Fruit fly (Drosophila melanogaster): ENCODE results near the gene Hsp83.

Hsp83 gene

dm6 chr3L:3197464-3197863 is 4.7 kb downstream of the Hsp83 start, which contains the start of gene CG14966:
Gene CG14966 (minus strand): TSS chr3L:3197631.
- TF ChIP-seq h (optimal IDR thresholded peaks at IDR 0.05) (no peak), insv (optimal IDR thresholded peaks at IDR 0.05) (no peak), Sin3A (optimal IDR thresholded peaks at IDR 0.05) (no peak), Myc (optimal IDR thresholded peaks at IDR 0.05) (no peak), psq (optimal IDR thresholded peaks at IDR 0.05) (no peak), ttk (optimal IDR thresholded peaks at IDR 0.05) (no peak)

- TF ChIP-seq Sin3A (optimal IDR thresholded peaks at IDR 0.05) (no peak), insv (optimal IDR thresholded peaks at IDR 0.05) (no peak), psq (optimal IDR thresholded peaks at IDR 0.05) (no peak), ttk (optimal IDR thresholded peaks at IDR 0.05) (no peak), h (optimal IDR thresholded peaks at IDR 0.05) (no peak), Myc (optimal IDR thresholded peaks at IDR 0.05) (no peak)
These were observed 6.0 kb downstream of the Hsp83 start, which contains the start of the genes CG32276 and gry for dm6 chr3L:3198447-3199402. Gene CG32276 (minus strand): TSS chr3L:3199047. Gene gry (plus strand): TSS chr3L:3199090.

DNA sequence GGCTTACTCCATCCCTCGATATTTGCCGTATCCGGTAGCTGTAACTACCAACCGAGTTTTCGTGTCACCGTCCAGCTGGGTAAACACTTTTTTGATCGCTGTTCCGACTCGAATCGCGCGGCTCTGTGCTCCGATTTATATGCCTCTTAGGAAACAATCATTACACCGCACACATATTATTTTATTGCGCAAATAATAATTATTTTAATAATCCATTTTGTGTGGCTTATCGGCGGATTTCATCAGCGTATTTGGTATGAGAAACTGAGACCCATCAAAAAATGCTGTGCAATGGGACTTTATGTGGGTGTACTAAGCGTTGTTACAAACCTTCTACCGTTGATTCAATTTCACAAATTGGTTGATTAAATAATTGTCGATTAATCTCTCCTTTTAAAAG is 10.3 kb downstream of the Hsp83 start, which contains the start of gene CG32271:
TSS of gene CG32271 (minus strand) at position 101 of the 400 bp plus-strand sequence.
- TF ChIP-seq insv (optimal IDR thresholded peaks at IDR 0.05) (no peak), h (optimal IDR thresholded peaks at IDR 0.05) (no peak), psq (optimal IDR thresholded peaks at IDR 0.05) (no peak), Myc (optimal IDR thresholded peaks at IDR 0.05) (no peak), Sin3A (optimal IDR thresholded peaks at IDR 0.05) (no peak), ttk (optimal IDR thresholded peaks at IDR 0.05) (no peak)

dm6 chr3L:3204348-3204747 is 11.6 kb downstream of the Hsp83 start, which contains the start of gene CG33159:
Gene CG33159 (minus strand): TSS chr3L:3204448.
- no peak for TF ChIP-seq h (optimal IDR thresholded peaks at IDR 0.05)
- no peak for TF ChIP-seq psq (optimal IDR thresholded peaks at IDR 0.05)
- no peak for TF ChIP-seq Myc (optimal IDR thresholded peaks at IDR 0.05)
- TF ChIP-seq ttk (optimal IDR thresholded peaks at IDR 0.05): no peak
- no peak for TF ChIP-seq Sin3A (optimal IDR thresholded peaks at IDR 0.05)
- TF ChIP-seq insv (optimal IDR thresholded peaks at IDR 0.05): no peak

- TF ChIP-seq ttk (optimal IDR thresholded peaks at IDR 0.05) (no peak), Sin3A (optimal IDR thresholded peaks at IDR 0.05) (no peak), psq (optimal IDR thresholded peaks at IDR 0.05) (no peak), h (optimal IDR thresholded peaks at IDR 0.05) (no peak), Myc (optimal IDR thresholded peaks at IDR 0.05) (no peak), insv (optimal IDR thresholded peaks at IDR 0.05) (no peak)
These were observed 12.6 kb downstream of the Hsp83 start, which contains the start of gene CG32277 for dm6 chr3L:3205349-3205748. Gene CG32277 (minus strand): TSS chr3L:3205449.

DNA sequence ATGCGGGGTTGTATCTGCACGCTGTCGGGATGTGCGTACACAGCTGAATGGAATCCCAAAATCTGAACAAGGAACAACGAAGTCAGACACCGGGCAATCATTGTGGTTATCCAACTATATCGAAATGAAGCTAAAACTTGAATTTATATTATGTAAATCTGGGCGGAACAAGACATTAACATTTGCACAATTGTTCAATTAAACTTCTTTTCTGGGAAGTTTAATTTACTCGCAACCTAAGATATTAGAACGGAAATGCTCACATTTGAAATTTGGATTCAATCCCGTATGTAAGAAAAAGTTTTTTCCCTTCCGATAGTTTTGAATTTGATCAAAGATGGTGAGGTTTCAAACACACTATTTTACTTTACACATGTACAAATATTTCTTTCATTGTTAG is 13.5 kb downstream of the Hsp83 start, which contains the start of gene CG33160:
TSS of gene CG33160 (minus strand) at position 101 of the 400 bp plus-strand sequence.
- TF ChIP-seq ttk (optimal IDR thresholded peaks at IDR 0.05) (no peak), h (optimal IDR thresholded peaks at IDR 0.05) (no peak), Myc (optimal IDR thresholded peaks at IDR 0.05) (no peak), psq (optimal IDR thresholded peaks at IDR 0.05) (no peak), Sin3A (optimal IDR thresholded peaks at IDR 0.05) (no peak), insv (optimal IDR thresholded peaks at IDR 0.05) (no peak)

dm6 chr3L:3208895-3209294 is 16.1 kb downstream of the Hsp83 start, which contains the start of the genes CG32269 and CG32270:
Gene CG32269 (minus strand): TSS chr3L:3208985.
Gene CG32270 (minus strand): TSS chr3L:3208985.
- TF ChIP-seq ttk (optimal IDR thresholded peaks at IDR 0.05) (no peak), Myc (optimal IDR thresholded peaks at IDR 0.05) (no peak), insv (optimal IDR thresholded peaks at IDR 0.05) (no peak), Sin3A (optimal IDR thresholded peaks at IDR 0.05) (no peak), h (optimal IDR thresholded peaks at IDR 0.05) (no peak), psq (optimal IDR thresholded peaks at IDR 0.05) (no peak)

dm6 chr3L:3218859-3219258 is 26.1 kb downstream of the Hsp83 start, which contains the start of the genes hob and nSMase:
Gene hob (minus strand): TSS chr3L:3218920.
Gene nSMase (plus strand): TSS chr3L:3219156.
- TF ChIP-seq insv (optimal IDR thresholded peaks at IDR 0.05) (no peak), psq (optimal IDR thresholded peaks at IDR 0.05) (no peak), Sin3A (optimal IDR thresholded peaks at IDR 0.05) (no peak), h (optimal IDR thresholded peaks at IDR 0.05) (no peak)

dm6 chr3L:3222643-3223389 is 30.0 kb downstream of the Hsp83 start, which contains the start of the genes RpL28 and eIF1:
Gene RpL28 (minus strand): TSS chr3L:3222960.
Gene eIF1 (plus strand): TSS chr3L:3223341.
- no peak for TF ChIP-seq Sin3A (optimal IDR thresholded peaks at IDR 0.05)
- no peak for TF ChIP-seq insv (optimal IDR thresholded peaks at IDR 0.05)
- no peak for TF ChIP-seq Myc (optimal IDR thresholded peaks at IDR 0.05)
- TF ChIP-seq h (optimal IDR thresholded peaks at IDR 0.05): no peak
- no peak for TF ChIP-seq psq (optimal IDR thresholded peaks at IDR 0.05)

- TF ChIP-seq Myc (optimal IDR thresholded peaks at IDR 0.05): no peak
- TF ChIP-seq psq (optimal IDR thresholded peaks at IDR 0.05): no peak
- no peak for TF ChIP-seq insv (optimal IDR thresholded peaks at IDR 0.05)
- TF ChIP-seq h (optimal IDR thresholded peaks at IDR 0.05): no peak
- TF ChIP-seq Sin3A (optimal IDR thresholded peaks at IDR 0.05): no peak
- TF ChIP-seq ttk (optimal IDR thresholded peaks at IDR 0.05): no peak
These were observed 30.7 kb downstream of the Hsp83 start for dm6 chr3L:3223390-3223914.
